Worm (Caenorhabditis elegans) whole organism, L1 larva: ENCODE results near the gene epg-3.
A peak's percentile ranks its signal among the peaks of the same experiment; 100 is the strongest.

Source experiments
- C04F5.9 ChIP-seq: sonication (generic microtip); optimal IDR thresholded peaks from 2 replicates; lab custom pipeline; 2016; ENCODE audit warnings: missing genetic modification characterization, missing compliant biosample characterization
- F16B12.6 ChIP-seq: fragments of 150-350 bp; optimal IDR thresholded peaks from 2 replicates; lab custom pipeline; 2014; ENCODE audit warnings: missing biosample characterization, missing genetic modification characterization
- Y116A8C.19 ChIP-seq: sonication (generic microtip); optimal IDR thresholded peaks from 2 replicates; lab custom pipeline; 2016; ENCODE audit warnings: missing compliant biosample characterization, missing genetic modification characterization, borderline replicate concordance
- alr-1 ChIP-seq: fragments of 200-800 bp; sonication (Bioruptor generic); optimal IDR thresholded peaks from 2 replicates; lab custom pipeline; 2018; ENCODE audit warnings: borderline replicate concordance, mild to moderate bottlenecking, missing genetic modification characterization, missing compliant biosample characterization
- aly-2 ChIP-seq: fragments of 150-350 bp; optimal IDR thresholded peaks from 2 replicates; lab custom pipeline; 2014; ENCODE audit warnings: missing biosample characterization, missing genetic modification characterization
- ama-1 ChIP-seq: fragments of 150-350 bp; optimal IDR thresholded peaks from 2 replicates; lab custom pipeline; 2014
- blmp-1 ChIP-seq: fragments of 150-350 bp; optimal IDR thresholded peaks from 2 replicates; lab custom pipeline; 2014; ENCODE audit warnings: missing biosample characterization, missing genetic modification characterization
- ceh-63 ChIP-seq: fragments of 200-800 bp; sonication (Bioruptor generic); optimal IDR thresholded peaks from 2 replicates; lab custom pipeline; 2018; ENCODE audit warnings: mild to moderate bottlenecking, missing genetic modification characterization, missing compliant biosample characterization
- ceh-8 ChIP-seq: fragments of 200-800 bp; sonication (Bioruptor generic); optimal IDR thresholded peaks from 2 replicates; lab custom pipeline; 2018; ENCODE audit warnings: mild to moderate bottlenecking, missing genetic modification characterization, moderate library complexity, missing compliant biosample characterization
- ceh-90 ChIP-seq: sonication (generic microtip); optimal IDR thresholded peaks from 2 replicates; lab custom pipeline; 2016; ENCODE audit warnings: missing genetic modification characterization, missing compliant biosample characterization
- ces-1 ChIP-seq: fragments of 150-350 bp; optimal IDR thresholded peaks from 2 replicates; lab custom pipeline; 2014; ENCODE audit warnings: missing biosample characterization, missing genetic modification reagents, missing genetic modification characterization
- dpl-1 ChIP-seq, 3 experiments: fragments of 150-350 bp in 2 of 3; sonication (generic microtip) in 1 of 3; optimal IDR thresholded peaks; 2 replicates each; lab custom pipeline; 2014 to 2017; ENCODE audit warnings: missing biosample characterization in 3 of 3, missing genetic modification characterization in 3 of 3, missing genetic modification reagents in 3 of 3
- efl-1 ChIP-seq, 4 experiments: fragments of 150-350 bp; optimal IDR thresholded peaks in 3 of 4; peaks in 1 of 4; 1 replicate in 1 of 4; 2 replicates in 3 of 4; lab custom pipeline; 2014; ENCODE audit warnings: missing biosample characterization in 2 of 4, missing genetic modification characterization in 2 of 4, missing genetic modification reagents in 2 of 4
- egl-13 ChIP-seq: sonication (generic microtip); optimal IDR thresholded peaks from 2 replicates; lab custom pipeline; 2016; ENCODE audit warnings: missing genotype, missing genetic modification reagents, missing genetic modification characterization, missing compliant biosample characterization
- elt-2 ChIP-seq: sonication (generic microtip); optimal IDR thresholded peaks from 2 replicates; lab custom pipeline; 2016; ENCODE audit warnings: missing genetic modification characterization, mild to moderate bottlenecking, inconsistent platforms, missing compliant biosample characterization, missing genetic modification reagents
- elt-3 ChIP-seq, 6 experiments: fragments of 150-350 bp in 1 of 6; sonication (generic microtip); optimal IDR thresholded peaks; 2 replicates each; lab custom pipeline; 2017 to 2018; ENCODE audit warnings: missing biosample characterization in 6 of 6, missing genetic modification characterization in 6 of 6, inconsistent platforms in 1 of 6
- ets-5 ChIP-seq: fragments of 200-800 bp; sonication (Bioruptor generic); IDR thresholded peaks from 2 replicates; pipeline ENCODE4 v1.3.6; 2022; ENCODE audit warnings: missing genetic modification characterization, missing compliant biosample characterization
- fkh-8 ChIP-seq: sonication (generic microtip); optimal IDR thresholded peaks from 2 replicates; lab custom pipeline; 2016; ENCODE audit warnings: mild to moderate bottlenecking, missing genetic modification characterization, missing compliant biosample characterization
- grh-1 ChIP-seq: fragments of 200-800 bp; sonication (Bioruptor generic); IDR thresholded peaks from 2 replicates; pipeline ENCODE4 v1.3.6; 2022; ENCODE audit warnings: missing genetic modification reagents, missing genetic modification characterization, missing compliant biosample characterization
- hpl-2 ChIP-seq: fragments of 150-350 bp; optimal IDR thresholded peaks from 2 replicates; lab custom pipeline; 2014; ENCODE audit warnings: missing biosample characterization, missing genetic modification reagents, missing genetic modification characterization
- irx-1 ChIP-seq: sonication (generic microtip); optimal IDR thresholded peaks from 2 replicates; lab custom pipeline; 2016; ENCODE audit warnings: missing genetic modification characterization, missing compliant biosample characterization
- jun-1 ChIP-seq: fragments of 150-350 bp; optimal IDR thresholded peaks from 2 replicates; lab custom pipeline; 2014; ENCODE audit warnings: missing biosample characterization, missing genetic modification reagents, missing genetic modification characterization
- lin-15B ChIP-seq: fragments of 150-350 bp; sonication (generic microtip); optimal IDR thresholded peaks from 3 replicates; lab custom pipeline; 2014; ENCODE audit warnings: missing biosample characterization, missing genetic modification characterization
- lsy-2 ChIP-seq, 2 experiments: fragments of 150-350 bp; optimal IDR thresholded peaks; 2 replicates each; lab custom pipeline; 2014; ENCODE audit warnings: missing biosample characterization in 2 of 2, missing genetic modification characterization in 2 of 2
- mab-9 ChIP-seq: fragments of 200-800 bp; sonication (Bioruptor generic); IDR thresholded peaks from 2 replicates; pipeline ENCODE4 v1.3.6; 2022; ENCODE audit warnings: missing genetic modification reagents, missing genetic modification characterization, missing compliant biosample characterization
- mdl-1 ChIP-seq, 2 experiments: fragments of 150-350 bp; optimal IDR thresholded peaks; 2 replicates each; lab custom pipeline; 2014 to 2017; ENCODE audit warnings: missing biosample characterization in 2 of 2, missing genetic modification characterization in 2 of 2, inconsistent platforms in 1 of 2
- mef-2 ChIP-seq: fragments of 150-350 bp; optimal IDR thresholded peaks from 2 replicates; lab custom pipeline; 2014; ENCODE audit warnings: missing biosample characterization, missing genetic modification characterization
- nhr-11 ChIP-seq: fragments of 150-350 bp; optimal IDR thresholded peaks from 2 replicates; lab custom pipeline; 2014; ENCODE audit warnings: missing biosample characterization, missing genetic modification characterization
- nhr-12 ChIP-seq: sonication (generic microtip); optimal IDR thresholded peaks from 2 replicates; lab custom pipeline; 2017; ENCODE audit warnings: missing biosample characterization, missing genetic modification characterization
- nhr-20 ChIP-seq: sonication (generic microtip); optimal IDR thresholded peaks from 2 replicates; lab custom pipeline; 2016; ENCODE audit warnings: mild to moderate bottlenecking, missing genetic modification characterization, missing compliant biosample characterization
- nhr-76 ChIP-seq: sonication (generic microtip); optimal IDR thresholded peaks from 2 replicates; lab custom pipeline; 2017; ENCODE audit warnings: missing biosample characterization, missing genetic modification characterization
- nhr-77 ChIP-seq: fragments of 150-350 bp; optimal IDR thresholded peaks from 2 replicates; lab custom pipeline; 2014; ENCODE audit warnings: missing biosample characterization, missing genetic modification characterization
- nhr-84 ChIP-seq: sonication (generic microtip); optimal IDR thresholded peaks from 2 replicates; lab custom pipeline; 2017; ENCODE audit warnings: missing biosample characterization, missing genetic modification characterization
- nhr-85 ChIP-seq: sonication (generic microtip); peaks from one replicate; lab custom pipeline; 2016; ENCODE audit warnings: missing genetic modification characterization, inconsistent platforms, missing compliant biosample characterization
- pag-3 ChIP-seq: sonication (generic microtip); optimal IDR thresholded peaks from 2 replicates; lab custom pipeline; 2017; ENCODE audit warnings: missing genetic modification characterization, mild to moderate bottlenecking, missing compliant biosample characterization, antibody characterized with exemption, borderline replicate concordance; ENCODE audit not compliant: insufficient read depth
- rnt-1 ChIP-seq: sonication (generic microtip); optimal IDR thresholded peaks from 2 replicates; lab custom pipeline; 2016; ENCODE audit warnings: mild to moderate bottlenecking, missing genetic modification characterization, moderate library complexity, missing compliant biosample characterization
- snpc-4 ChIP-seq: fragments of 150-350 bp; optimal IDR thresholded peaks from 2 replicates; lab custom pipeline; 2014; ENCODE audit warnings: missing biosample characterization, missing genetic modification characterization
- snu-23 ChIP-seq: sonication (generic microtip); optimal IDR thresholded peaks from 2 replicates; lab custom pipeline; 2016; ENCODE audit warnings: missing genetic modification characterization, missing compliant biosample characterization
- sptf-1 ChIP-seq: fragments of 150-350 bp; optimal IDR thresholded peaks from 2 replicates; lab custom pipeline; 2014; ENCODE audit warnings: missing biosample characterization, missing genetic modification characterization
- sup-37 ChIP-seq: fragments of 200-800 bp; sonication (Bioruptor generic); optimal IDR thresholded peaks from 2 replicates; lab custom pipeline; 2018; ENCODE audit warnings: mild to moderate bottlenecking, missing genetic modification characterization, missing compliant biosample characterization
- swsn-7 ChIP-seq: sonication (generic microtip); optimal IDR thresholded peaks from 2 replicates; lab custom pipeline; 2016; ENCODE audit warnings: missing genetic modification characterization, missing compliant biosample characterization
- unc-130 ChIP-seq: fragments of 150-350 bp; optimal IDR thresholded peaks from 2 replicates; lab custom pipeline; 2017; ENCODE audit warnings: missing biosample characterization, missing genetic modification characterization, inconsistent platforms
- unc-30 ChIP-seq: sonication (generic microtip); optimal IDR thresholded peaks from 2 replicates; lab custom pipeline; 2017; ENCODE audit warnings: missing biosample characterization, missing genetic modification characterization
- unc-62 ChIP-seq: fragments of 150-350 bp; optimal IDR thresholded peaks from 2 replicates; lab custom pipeline; 2014; ENCODE audit warnings: missing biosample characterization, missing genetic modification reagents, missing genetic modification characterization
- vab-15 ChIP-seq: sonication (generic microtip); optimal IDR thresholded peaks from 2 replicates; lab custom pipeline; 2017; ENCODE audit warnings: missing genotype, mild to moderate bottlenecking, missing genetic modification characterization, missing compliant biosample characterization
- xbp-1 ChIP-seq: sonication (generic microtip); optimal IDR thresholded peaks from 2 replicates; lab custom pipeline; 2016; ENCODE audit warnings: missing genetic modification characterization, missing compliant biosample characterization
- zag-1 ChIP-seq: fragments of 150-350 bp; optimal IDR thresholded peaks from 2 replicates; lab custom pipeline; 2014; ENCODE audit warnings: missing biosample characterization, missing genetic modification characterization
- zip-4 ChIP-seq: fragments of 200-800 bp; sonication (Bioruptor generic); optimal IDR thresholded peaks from 2 replicates; lab custom pipeline; 2018; ENCODE audit warnings: mild to moderate bottlenecking, missing genetic modification characterization, moderate library complexity, missing compliant biosample characterization

The epg-3 gene

ce11 chrIII:12929573-12929972 is 4.9 kb upstream of the epg-3 start, which contains the start of gene Y37D8A.19:
Y37D8A.19 (plus strand) TSS chrIII:12929873.
- no peak for TF ChIP-seq snpc-4 (tag; lab: Kevin White, UChicago)
- TF ChIP-seq snu-23 (GFP tag; lab: Kevin White, UChicago) = no peak
- TF ChIP-seq mef-2 (tag; lab: Kevin White, UChicago) = no peak
- TF ChIP-seq elt-2 (tag; lab: Kevin White, UChicago) = no peak
- TF ChIP-seq mdl-1 (tag; optimal IDR thresholded peaks at IDR 0.05; lab: Kevin White, UChicago) = no peak
- TF ChIP-seq ceh-63 (GFP tag; lab: Kevin White, UChicago) = no peak
- no peak for TF ChIP-seq C04F5.9 (tag; lab: Kevin White, UChicago)
- no peak for TF ChIP-seq mab-9
- no peak for TF ChIP-seq nhr-77
- no peak for TF ChIP-seq ceh-90 (tag; lab: Kevin White, UChicago)
- TF ChIP-seq ces-1 = no peak

ce11 chrIII:12931108-12931507 is 3.4 kb upstream of the epg-3 start:
- TF ChIP-seq fkh-8 (tag; lab: Kevin White, UChicago) (no peak), efl-1 (optimal IDR thresholded peaks at IDR 0.05; lab: Kevin White, UChicago) (no peak), efl-1 (GFP tag; optimal IDR thresholded peaks at IDR 0.05 in 1 of 2; lab: Kevin White, UChicago) (peak in 1 of 2 experiments; percentile 22), F16B12.6 (no peak), dpl-1 (GFP tag; optimal IDR thresholded peaks at IDR 0.05; lab: Kevin White, UChicago) (no peak), grh-1 (GFP tag; lab: Robert Waterston, UW) (0 out of 2 replicates have a peak, but pooled peaks have one; percentile 16), unc-130 (tag; lab: Kevin White, UChicago) (no peak)

- peak; percentile 56 for TF ChIP-seq jun-1 (tag; lab: Kevin White, UChicago)
- peak; percentile 66 for TF ChIP-seq irx-1
- peak; percentile 30 for TF ChIP-seq aly-2
- TF ChIP-seq snu-23 (GFP tag; lab: Kevin White, UChicago) = peak; percentile 81
- peak; percentile 70 for TF ChIP-seq nhr-20 (tag; lab: Kevin White, UChicago)
- no peak for TF ChIP-seq sptf-1 (tag; lab: Kevin White, UChicago)
- no peak for TF ChIP-seq zag-1 (tag; lab: Kevin White, UChicago)
- peak; percentile 65 for TF ChIP-seq blmp-1 (tag; lab: Kevin White, UChicago)
- no peak for TF ChIP-seq mef-2 (tag; lab: Kevin White, UChicago)
- no peak for TF ChIP-seq ceh-8 (GFP tag; lab: Kevin White, UChicago)
- peak; percentile 76 for TF ChIP-seq xbp-1 (tag; lab: Kevin White, UChicago)
- TF ChIP-seq zip-4 = no peak
- TF ChIP-seq vab-15 (tag; lab: Kevin White, UChicago) = no peak
- peak; percentile 60 to 80 (median 77) for TF ChIP-seq dpl-1 (GFP tag; optimal IDR thresholded peaks at IDR 0.05; lab: Kevin White, UChicago)
- TF ChIP-seq nhr-76 (tag; lab: Kevin White, UChicago) = peak; percentile 26
- TF ChIP-seq nhr-11 (tag; lab: Kevin White, UChicago) = no peak
- TF ChIP-seq sup-37 (GFP tag; lab: Kevin White, UChicago) = peak; percentile 12
- TF ChIP-seq egl-13 (tag; lab: Kevin White, UChicago) = no peak
- peak; percentile 78 for TF ChIP-seq nhr-85 (tag; lab: Kevin White, UChicago)
- TF ChIP-seq unc-62 (GFP tag; lab: Kevin White, UChicago) = no peak
- TF ChIP-seq rnt-1 (tag; lab: Kevin White, UChicago) = peak; percentile 87
- TF ChIP-seq fkh-8 (tag; lab: Kevin White, UChicago) = peak; percentile 41
- TF ChIP-seq Y116A8C.19 (tag; lab: Kevin White, UChicago) = no peak
- TF ChIP-seq nhr-84 (tag; lab: Kevin White, UChicago) = no peak
- no peak for TF ChIP-seq alr-1 (tag; lab: Kevin White, UChicago)
- no peak for TF ChIP-seq pag-3
- no peak for TF ChIP-seq unc-30 (tag; lab: Kevin White, UChicago)
- no peak for TF ChIP-seq hpl-2 (GFP tag; lab: Kevin White, UChicago)
- TF ChIP-seq ets-5 = no peak
- peak; percentile 80 for TF ChIP-seq swsn-7 (tag; lab: Kevin White, UChicago)
- TF ChIP-seq elt-3 (tag; optimal IDR thresholded peaks at IDR 0.05; lab: Kevin White, UChicago) = peak in 2 of 6 experiments; percentile 17 to 38
- no peak for TF ChIP-seq nhr-12 (tag; lab: Kevin White, UChicago)
- no peak for TF ChIP-seq ama-1 (lab: Kevin White, UChicago)
- TF ChIP-seq C04F5.9 (tag; lab: Kevin White, UChicago) = peak; percentile 26
- peak; percentile 87 to 89 for TF ChIP-seq lsy-2 (tag; optimal IDR thresholded peaks at IDR 0.05; lab: Kevin White, UChicago)
- peak; percentile 67 for TF ChIP-seq lin-15B (tag; lab: Kevin White, UChicago)
Measured at ce11 chrIII:12931786-12932427, 2.6 kb upstream of the epg-3 start, which contains the start of gene rbm-7. rbm-7 (minus strand) TSS chrIII:12931867.
